Fruit fly (Drosophila melanogaster) whole organism, embryonic: ENCODE data around the gene wg.

Source experiments
- CG10959 ChIP-seq: fragments of 200-800 bp; sonication (Bioruptor generic); IDR thresholded peaks from 2 replicates; pipeline ENCODE4 v1.3.6; 2022; ENCODE audit warnings: missing biosample characterization, missing genetic modification characterization
- CG11085 ChIP-seq: fragments of 200-800 bp; sonication (Bioruptor generic); IDR thresholded peaks from 2 replicates; pipeline ENCODE4 v1.3.6; 2022; ENCODE audit warnings: missing biosample characterization, missing genetic modification characterization
- CG11723 ChIP-seq: fragments of 200-800 bp; sonication (Bioruptor generic); optimal IDR thresholded peaks from 2 replicates; lab custom pipeline; 2017; ENCODE audit warnings: missing biosample characterization, mild to moderate bottlenecking, missing genetic modification characterization
- CG12071 ChIP-seq: fragments of 200-800 bp; sonication (Bioruptor generic); optimal IDR thresholded peaks from 3 replicates; lab custom pipeline; 2018; ENCODE audit warnings: missing biosample characterization, mild to moderate bottlenecking, missing genetic modification characterization
- CG12236 ChIP-seq: fragments of 200-800 bp; sonication (Bioruptor generic); optimal IDR thresholded peaks from 2 replicates; lab custom pipeline; 2016; ENCODE audit warnings: missing biosample characterization, missing genetic modification characterization
- CG12391 ChIP-seq: fragments of 200-800 bp; sonication (Bioruptor generic); optimal IDR thresholded peaks from 3 replicates; lab custom pipeline; 2018; ENCODE audit warnings: missing biosample characterization, mild to moderate bottlenecking, missing genetic modification characterization, moderate library complexity
- CG14710 ChIP-seq: fragments of 200-800 bp; sonication (Bioruptor generic); optimal IDR thresholded peaks from 3 replicates; lab custom pipeline; 2019; ENCODE audit warnings: missing biosample characterization, mild to moderate bottlenecking, missing genetic modification characterization, moderate library complexity
- CG16863 ChIP-seq: fragments of 200-800 bp; sonication (Bioruptor generic); optimal IDR thresholded peaks from 3 replicates; lab custom pipeline; 2016; ENCODE audit warnings: missing biosample characterization, missing genetic modification characterization
- CG17328 ChIP-seq: fragments of 200-800 bp; sonication (Bioruptor generic); IDR thresholded peaks from 2 replicates; pipeline ENCODE4 v1.3.6; 2022; ENCODE audit warnings: missing biosample characterization, missing genetic modification characterization
- CG17361 ChIP-seq: fragments of 200-800 bp; sonication (Bioruptor generic); IDR thresholded peaks from 3 replicates; pipeline ENCODE4 v1.3.6; 2022; ENCODE audit warnings: missing biosample characterization, missing genetic modification characterization
- CG17912 ChIP-seq: fragments of 200-800 bp; sonication (Bioruptor generic); optimal IDR thresholded peaks from 2 replicates; lab custom pipeline; 2018; ENCODE audit warnings: missing biosample characterization, mild to moderate bottlenecking, missing genetic modification characterization
- CG18262 ChIP-seq: fragments of 200-800 bp; optimal IDR thresholded peaks from 3 replicates; lab custom pipeline; 2019; ENCODE audit warnings: missing biosample characterization, mild to moderate bottlenecking, missing genetic modification characterization, moderate library complexity
- CG18599 ChIP-seq: fragments of 200-800 bp; sonication (Bioruptor generic); optimal IDR thresholded peaks from 3 replicates; lab custom pipeline; 2017; ENCODE audit warnings: missing biosample characterization, missing genetic modification characterization, mild to moderate bottlenecking, moderate library complexity, missing genetic modification reagents
- CG2129 ChIP-seq: fragments of 200-800 bp; sonication (Bioruptor generic); IDR thresholded peaks from 2 replicates; pipeline ENCODE4 v1.3.6; 2022; ENCODE audit warnings: missing biosample characterization, missing genetic modification characterization; ENCODE audit not compliant: partially characterized antibody
- CG32772 ChIP-seq: fragments of 200-800 bp; sonication (Bioruptor generic); IDR thresholded peaks from 2 replicates; pipeline ENCODE4 v1.3.6; 2022; ENCODE audit warnings: missing biosample characterization, missing genetic modification characterization
- CG3847 ChIP-seq: fragments of 200-800 bp; sonication (Bioruptor generic); IDR thresholded peaks from 2 replicates; pipeline ENCODE4 v1.3.6; 2022; ENCODE audit warnings: missing biosample characterization, missing genetic modification characterization
- CG6272 ChIP-seq: fragments of 200-800 bp; sonication (Bioruptor generic); IDR thresholded peaks from 2 replicates; pipeline ENCODE4 v1.3.6; 2022; ENCODE audit warnings: missing biosample characterization, missing genetic modification characterization
- CG6654 ChIP-seq: fragments of 200-800 bp; sonication (Bioruptor generic); optimal IDR thresholded peaks from 2 replicates; lab custom pipeline; 2017; ENCODE audit warnings: missing biosample characterization, mild to moderate bottlenecking, missing genetic modification characterization
- CG6765 ChIP-seq: fragments of 200-800 bp; sonication (Bioruptor generic); optimal IDR thresholded peaks from 3 replicates; lab custom pipeline; 2017; ENCODE audit warnings: missing biosample characterization, mild to moderate bottlenecking, missing genetic modification characterization
- CG7357 ChIP-seq: fragments of 200-800 bp; sonication (Bioruptor generic); IDR thresholded peaks from 3 replicates; pipeline ENCODE4 v1.3.6; 2022; ENCODE audit warnings: missing biosample characterization, missing genetic modification characterization
- CG7372 ChIP-seq: fragments of 200-800 bp; sonication (Bioruptor generic); IDR thresholded peaks from 2 replicates; pipeline ENCODE4 v1.3.6; 2022; ENCODE audit warnings: missing biosample characterization, missing genetic modification characterization
- CG7839 ChIP-seq: fragments of 200-800 bp; sonication (Bioruptor generic); optimal IDR thresholded peaks from 3 replicates; lab custom pipeline; 2018; ENCODE audit warnings: missing biosample characterization, mild to moderate bottlenecking, missing genetic modification characterization, moderate library complexity
- CG9932 ChIP-seq: fragments of 200-800 bp; sonication (Bioruptor generic); IDR thresholded peaks from 2 replicates; pipeline ENCODE4 v1.3.6; 2022; ENCODE audit warnings: missing biosample characterization, missing genetic modification characterization
- Chrac-16 ChIP-seq: fragments of 200-800 bp; sonication (Bioruptor generic); optimal IDR thresholded peaks from 3 replicates; lab custom pipeline; 2016; ENCODE audit warnings: missing biosample characterization, missing genetic modification characterization
- Dbx ChIP-seq: fragments of 200-800 bp; sonication (Bioruptor generic); IDR thresholded peaks from 3 replicates; pipeline ENCODE4 v1.3.6; 2022; ENCODE audit warnings: missing biosample characterization, missing genetic modification characterization
- Elba2 ChIP-seq: fragments of 200-800 bp; sonication (Bioruptor generic); optimal IDR thresholded peaks from 3 replicates; lab custom pipeline; 2016; ENCODE audit warnings: missing biosample characterization, missing genetic modification characterization
- GATAe ChIP-seq: fragments of 200-800 bp; sonication (Bioruptor generic); conservative IDR thresholded peaks from 2 replicates; pipeline ENCODE4 v1.3.6; 2022; ENCODE audit warnings: missing biosample characterization, missing genetic modification characterization
- Gug ChIP-seq: fragments of 200-800 bp; sonication (Bioruptor generic); IDR thresholded peaks from 4 replicates; pipeline ENCODE4 v1.3.6; 2022; ENCODE audit warnings: missing biosample characterization, missing genetic modification characterization
- HLH3B ChIP-seq: fragments of 200-800 bp; sonication (Bioruptor generic); IDR thresholded peaks from 2 replicates; pipeline ENCODE4 v1.3.6; 2022; ENCODE audit warnings: missing biosample characterization, missing genetic modification characterization
- Hey ChIP-seq: fragments of 200-800 bp; sonication (Bioruptor generic); optimal IDR thresholded peaks from 3 replicates; lab custom pipeline; 2018; ENCODE audit warnings: missing biosample characterization, mild to moderate bottlenecking, missing genetic modification characterization
- Max ChIP-seq: fragments of 200-800 bp; sonication (Bioruptor generic); optimal IDR thresholded peaks from 2 replicates; lab custom pipeline; 2016; ENCODE audit warnings: missing biosample characterization, mild to moderate bottlenecking, missing genetic modification characterization
- Scr ChIP-seq: fragments of 200-800 bp; sonication (Bioruptor generic); IDR thresholded peaks from 2 replicates; pipeline ENCODE4 v1.3.6; 2022; ENCODE audit warnings: missing biosample characterization, missing genetic modification characterization; ENCODE audit not compliant: partially characterized antibody
- Xrp1 ChIP-seq: fragments of 200-800 bp; sonication (Bioruptor generic); IDR thresholded peaks from 2 replicates; pipeline ENCODE4 v1.3.6; 2022; ENCODE audit warnings: missing biosample characterization, missing genetic modification characterization
- YL-1 ChIP-seq: fragments of 200-800 bp; sonication (Bioruptor generic); optimal IDR thresholded peaks from 3 replicates; lab custom pipeline; 2017; ENCODE audit warnings: missing biosample characterization, mild to moderate bottlenecking, missing genetic modification characterization
- br ChIP-seq: fragments of >200 bp; optimal IDR thresholded peaks from 2 replicates; lab custom pipeline; 2017
- bsh ChIP-seq, 2 experiments: fragments of 200-800 bp; sonication (Bioruptor generic); optimal IDR thresholded peaks; 2 replicates each; lab custom pipeline; 2017 to 2018; ENCODE audit warnings: mild to moderate bottlenecking in 2 of 2, missing biosample characterization in 2 of 2, missing genetic modification characterization in 2 of 2, moderate library complexity in 1 of 2
- chm ChIP-seq: fragments of 200-800 bp; sonication (Bioruptor generic); IDR thresholded peaks from 2 replicates; pipeline ENCODE4 v1.3.6; 2022; ENCODE audit warnings: missing biosample characterization, missing genetic modification characterization
- corto ChIP-seq: fragments of 200-800 bp; sonication (Bioruptor generic); optimal IDR thresholded peaks from 2 replicates; lab custom pipeline; 2016; ENCODE audit warnings: missing biosample characterization, mild to moderate bottlenecking, missing genetic modification characterization, moderate library complexity
- en ChIP-seq: fragments of 200-800 bp; sonication (Bioruptor generic); optimal IDR thresholded peaks from 2 replicates; lab custom pipeline; 2016; ENCODE audit warnings: missing biosample characterization, missing genetic modification characterization
- ewg ChIP-seq: fragments of 200-800 bp; sonication (Bioruptor generic); optimal IDR thresholded peaks from 3 replicates; lab custom pipeline; 2017; ENCODE audit warnings: mild to moderate bottlenecking, missing biosample characterization, missing genetic modification reagents, missing genetic modification characterization
- hb ChIP-seq: fragments of 200-800 bp; sonication (Bioruptor generic); IDR thresholded peaks from 3 replicates; pipeline ENCODE4 v1.3.6; 2022; ENCODE audit warnings: missing biosample characterization, missing genetic modification characterization; ENCODE audit not compliant: partially characterized antibody
- insv ChIP-seq, 2 experiments: fragments of 200-800 bp; sonication (Bioruptor generic); optimal IDR thresholded peaks; 3 replicates each; lab custom pipeline; 2016 to 2018; ENCODE audit warnings: missing biosample characterization in 2 of 2, missing genetic modification characterization in 2 of 2
- kni ChIP-seq: fragments of 200-800 bp; sonication (Bioruptor generic); optimal IDR thresholded peaks from 3 replicates; lab custom pipeline; 2017; ENCODE audit warnings: mild to moderate bottlenecking, missing biosample characterization, missing genetic modification reagents, missing genetic modification characterization
- nau ChIP-seq: fragments of 200-800 bp; sonication (Bioruptor generic); optimal IDR thresholded peaks from 3 replicates; lab custom pipeline; 2017; ENCODE audit warnings: missing biosample characterization, mild to moderate bottlenecking, missing genetic modification characterization, missing genetic modification reagents
- ro ChIP-seq: fragments of 200-800 bp; sonication (Bioruptor generic); IDR thresholded peaks from 2 replicates; pipeline ENCODE4 v1.3.6; 2022; ENCODE audit warnings: missing biosample characterization, missing genetic modification characterization
- scrt ChIP-seq: fragments of 200-800 bp; sonication (Bioruptor generic); optimal IDR thresholded peaks from 2 replicates; lab custom pipeline; 2018; ENCODE audit warnings: missing biosample characterization, mild to moderate bottlenecking, missing genetic modification characterization, moderate library complexity
- sens ChIP-seq: fragments of 200-800 bp; sonication (Bioruptor generic); peaks from one replicate; lab custom pipeline; 2016; ENCODE audit warnings: missing biosample characterization, missing genetic modification characterization
- sob ChIP-seq: fragments of 200-800 bp; sonication (Bioruptor generic); IDR thresholded peaks from 2 replicates; pipeline ENCODE4 v1.3.6; 2022; ENCODE audit warnings: missing biosample characterization, missing genetic modification characterization
- vfl ChIP-seq: fragments of 200-800 bp; sonication (Bioruptor generic); optimal IDR thresholded peaks from 2 replicates; lab custom pipeline; 2016; ENCODE audit warnings: missing biosample characterization, missing genetic modification characterization
- vnd ChIP-seq: fragments of 200-800 bp; sonication (Bioruptor generic); IDR thresholded peaks from 3 replicates; pipeline ENCODE4 v1.3.6; 2022; ENCODE audit warnings: missing biosample characterization, missing genetic modification characterization; ENCODE audit not compliant: partially characterized antibody
- zen2 ChIP-seq: fragments of 200-800 bp; sonication (Bioruptor generic); IDR thresholded peaks from 3 replicates; pipeline ENCODE4 v1.3.6; 2022; ENCODE audit warnings: missing biosample characterization, missing genetic modification characterization; ENCODE audit not compliant: partially characterized antibody

Gene wg

dm6 chr2L:7295924-7296323, 11.0 kb upstream of the wg start (continued):
- TF ChIP-seq insv (GFP tag; optimal IDR thresholded peaks at IDR 0.05; lab: Kevin White, UChicago): no peak
- peak; percentile 87 for TF ChIP-seq CG17361 (GFP tag; lab: Robert Waterston, UW)
- TF ChIP-seq CG7357 (GFP tag; lab: Robert Waterston, UW): 0 out of 3 replicates have a peak, but pooled peaks have one; percentile 44
- peak; percentile 25 for TF ChIP-seq en (GFP tag; lab: Kevin White, UChicago)
- no peak for TF ChIP-seq GATAe
- peak; percentile 5 for TF ChIP-seq Elba2 (GFP tag; lab: Kevin White, UChicago)
- peak; percentile 82 for TF ChIP-seq CG7839 (tag; lab: Kevin White, UChicago)
- TF ChIP-seq CG6272 (GFP tag; lab: Robert Waterston, UW): no peak; the same call in 1 of the 2 replicates
- TF ChIP-seq CG9932 (GFP tag; lab: Robert Waterston, UW): no peak
- TF ChIP-seq CG11085 (GFP tag; lab: Robert Waterston, UW): no peak
- TF ChIP-seq CG12236 (GFP tag; lab: Kevin White, UChicago): peak; percentile 27
- TF ChIP-seq br (lab: Kevin White, UChicago): no peak
- peak; percentile 24 for TF ChIP-seq vfl
- no peak for TF ChIP-seq vnd (GFP tag; lab: Robert Waterston, UW)
- peak; percentile 62 for TF ChIP-seq HLH3B (GFP tag; lab: Robert Waterston, UW)
- no peak for TF ChIP-seq Gug
- TF ChIP-seq CG18262: peak; percentile 91
- peak; percentile 92 for TF ChIP-seq Xrp1 (GFP tag; lab: Robert Waterston, UW)
- TF ChIP-seq ewg (GFP tag; lab: Kevin White, UChicago): peak; percentile 65
- peak; percentile 37; the same call in 1 of the 2 replicates for TF ChIP-seq CG7372 (GFP tag; lab: Robert Waterston, UW)
- peak; percentile 50 for TF ChIP-seq CG6654 (GFP tag; lab: Kevin White, UChicago)
- TF ChIP-seq Max: peak; percentile 40
- TF ChIP-seq CG11723 (GFP tag; lab: Kevin White, UChicago): peak; percentile 68
- TF ChIP-seq sens (GFP tag; lab: Kevin White, UChicago): peak; percentile 93
- no peak for TF ChIP-seq CG2129 (GFP tag; lab: Robert Waterston, UW)
- TF ChIP-seq CG14710 (tag; lab: Kevin White, UChicago): peak; percentile 85
- no peak for TF ChIP-seq hb (GFP tag; lab: Robert Waterston, UW)
- peak; percentile 57 for TF ChIP-seq CG16863 (GFP tag; lab: Kevin White, UChicago)
- TF ChIP-seq CG17912 (GFP tag; lab: Kevin White, UChicago): no peak
- peak; percentile 43 for TF ChIP-seq nau
- no peak for TF ChIP-seq scrt (GFP tag; lab: Kevin White, UChicago)
- 0 out of 2 replicates have a peak, but pooled peaks have one; percentile 31 for TF ChIP-seq sob
- TF ChIP-seq YL-1: peak; percentile 9
- TF ChIP-seq CG3847: peak; percentile 37; the same call in 1 of the 2 replicates
- TF ChIP-seq CG6765 (GFP tag; lab: Kevin White, UChicago): no peak
- TF ChIP-seq CG18599 (GFP tag; lab: Kevin White, UChicago): peak; percentile 26
- TF ChIP-seq Scr: no peak
- peak; percentile 65 for TF ChIP-seq CG10959 (GFP tag; lab: Robert Waterston, UW)
- TF ChIP-seq CG17328: peak; percentile 85
- peak; percentile 80 for TF ChIP-seq Chrac-16 (GFP tag; lab: Kevin White, UChicago)
- TF ChIP-seq CG32772 (GFP tag; lab: Robert Waterston, UW): peak; percentile 63; the same call in 1 of the 2 replicates
- no peak for TF ChIP-seq CG12071 (GFP tag; lab: Kevin White, UChicago)
- no peak for TF ChIP-seq Dbx (GFP tag; lab: Robert Waterston, UW)
- TF ChIP-seq corto (GFP tag; lab: Kevin White, UChicago): no peak
- no peak for TF ChIP-seq zen2
- TF ChIP-seq CG12391: peak; percentile 82
- peak; percentile 61; the same call in 1 of the 2 replicates for TF ChIP-seq ro (GFP tag; lab: Robert Waterston, UW)
- TF ChIP-seq Hey (tag; lab: Kevin White, UChicago): no peak
- peak; percentile 20 for TF ChIP-seq kni (GFP tag; lab: Kevin White, UChicago)
- TF ChIP-seq chm (GFP tag; lab: Robert Waterston, UW): peak; percentile 70; the same call in 1 of the 2 replicates
- peak; percentile 62 to 90 for TF ChIP-seq bsh (GFP tag; optimal IDR thresholded peaks at IDR 0.05; lab: Kevin White, UChicago)
